Worm (Caenorhabditis elegans) whole organism, midembryonic: ENCODE results near the gene ins-35.

Source experiments
- T22C8.4 ChIP-seq: fragments of 200-800 bp; sonication (Bioruptor generic); IDR thresholded peaks from 2 replicates; pipeline ENCODE4 v1.3.6; 2022; ENCODE audit warnings: missing genetic modification characterization, missing compliant biosample characterization
- cog-1 ChIP-seq: sonication (generic microtip); optimal IDR thresholded peaks from 2 replicates; lab custom pipeline; 2016; ENCODE audit warnings: missing genetic modification characterization, missing compliant biosample characterization
- flt-1 ChIP-seq: fragments of 200-800 bp; sonication (Bioruptor generic); IDR thresholded peaks from 2 replicates; pipeline ENCODE4 v1.3.6; 2022; ENCODE audit warnings: missing genetic modification characterization, missing compliant biosample characterization
- klf-2 ChIP-seq: fragments of 200-800 bp; sonication (Bioruptor generic); conservative IDR thresholded peaks from 2 replicates; pipeline ENCODE4 v1.3.6; 2022; ENCODE audit warnings: missing genetic modification reagents, missing genetic modification characterization, missing compliant biosample characterization
- med-1 ChIP-seq: sonication (generic microtip); optimal IDR thresholded peaks from 2 replicates; lab custom pipeline; 2017; ENCODE audit warnings: missing genetic modification characterization, mild to moderate bottlenecking, missing compliant biosample characterization, antibody characterized with exemption, missing genetic modification reagents; ENCODE audit not compliant: insufficient read depth
- ref-1 ChIP-seq: fragments of 200-800 bp; sonication (Bioruptor generic); conservative IDR thresholded peaks from 2 replicates; pipeline ENCODE4 v1.3.6; 2022; ENCODE audit warnings: missing genetic modification reagents, missing genetic modification characterization, missing compliant biosample characterization
- tab-1 ChIP-seq: fragments of 200-800 bp; sonication (Bioruptor generic); IDR thresholded peaks from 2 replicates; pipeline ENCODE4 v1.3.6; 2022; ENCODE audit warnings: missing genetic modification characterization, missing compliant biosample characterization
- ztf-23 ChIP-seq: fragments of 200-800 bp; sonication (Bioruptor generic); IDR thresholded peaks from 2 replicates; pipeline ENCODE4 v1.3.6; 2022; ENCODE audit warnings: missing genetic modification reagents, missing genetic modification characterization, missing compliant biosample characterization
- ztf-29 ChIP-seq: fragments of 200-800 bp; sonication (Bioruptor generic); IDR thresholded peaks from 2 replicates; pipeline ENCODE4 v1.3.6; 2022; ENCODE audit warnings: missing genetic modification reagents, missing genetic modification characterization, missing compliant biosample characterization

ins-35 gene

ce11 chrV:20375236-20375635 is at the start of gene ins-35:
Gene ins-35, plus strand, starts transcription at chrV:20375536.
- no peak for TF ChIP-seq T22C8.4 (GFP tag; lab: Robert Waterston, UW)
- no peak for TF ChIP-seq med-1
- TF ChIP-seq cog-1 (tag; lab: Kevin White, UChicago): no peak
- TF ChIP-seq ztf-29 (GFP tag; lab: Robert Waterston, UW): no peak
- TF ChIP-seq ztf-23 (GFP tag; lab: Robert Waterston, UW): no peak
- no peak for TF ChIP-seq klf-2 (GFP tag; lab: Robert Waterston, UW)
- TF ChIP-seq tab-1 (GFP tag; lab: Robert Waterston, UW): no peak
- TF ChIP-seq flt-1 (GFP tag; lab: Robert Waterston, UW): no peak
- no peak for TF ChIP-seq ref-1 (GFP tag; lab: Robert Waterston, UW)

ce11 chrV:20335264-20335663 is 40.1 kb upstream of the ins-35 start, which contains the start of gene Y38H6A.5:
Gene Y38H6A.5, minus strand, starts transcription at chrV:20335364.
- TF ChIP-seq ztf-29 (GFP tag; lab: Robert Waterston, UW) (no peak), flt-1 (GFP tag; lab: Robert Waterston, UW) (no peak), klf-2 (GFP tag; lab: Robert Waterston, UW) (no peak), T22C8.4 (GFP tag; lab: Robert Waterston, UW) (no peak), cog-1 (tag; lab: Kevin White, UChicago) (no peak), med-1 (no peak)

ce11 chrV:20338020-20338419 is 37.3 kb upstream of the ins-35 start:
- no peak for TF ChIP-seq ztf-23 (GFP tag; lab: Robert Waterston, UW)
- no peak for TF ChIP-seq flt-1 (GFP tag; lab: Robert Waterston, UW)
- no peak for TF ChIP-seq tab-1 (GFP tag; lab: Robert Waterston, UW)
- no peak for TF ChIP-seq T22C8.4 (GFP tag; lab: Robert Waterston, UW)
- TF ChIP-seq med-1: no peak
- TF ChIP-seq cog-1 (tag; lab: Kevin White, UChicago): no peak
- no peak for TF ChIP-seq klf-2 (GFP tag; lab: Robert Waterston, UW)
- TF ChIP-seq ztf-29 (GFP tag; lab: Robert Waterston, UW): no peak

- TF ChIP-seq klf-2 (GFP tag; lab: Robert Waterston, UW) (no peak), ztf-29 (GFP tag; lab: Robert Waterston, UW) (no peak), ztf-23 (GFP tag; lab: Robert Waterston, UW) (no peak), ref-1 (GFP tag; lab: Robert Waterston, UW) (no peak), T22C8.4 (GFP tag; lab: Robert Waterston, UW) (no peak), med-1 (no peak), tab-1 (GFP tag; lab: Robert Waterston, UW) (no peak), cog-1 (tag; lab: Kevin White, UChicago) (no peak), flt-1 (GFP tag; lab: Robert Waterston, UW) (no peak)
Observed at ce11 chrV:20338870-20339269, 36.5 kb upstream of the ins-35 start.

ce11 chrV:20344889-20345288 is 30.4 kb upstream of the ins-35 start, which contains the start of gene Y38H6A.3:
Gene Y38H6A.3, plus strand, starts transcription at chrV:20345189.
- TF ChIP-seq klf-2 (GFP tag; lab: Robert Waterston, UW) (no peak), T22C8.4 (GFP tag; lab: Robert Waterston, UW) (no peak), ztf-29 (GFP tag; lab: Robert Waterston, UW) (no peak), cog-1 (tag; lab: Kevin White, UChicago) (no peak), ref-1 (GFP tag; lab: Robert Waterston, UW) (no peak), tab-1 (GFP tag; lab: Robert Waterston, UW) (no peak)

ce11 chrV:20347625-20348024 is 27.7 kb upstream of the ins-35 start:
- no peak for TF ChIP-seq klf-2 (GFP tag; lab: Robert Waterston, UW)
- TF ChIP-seq ztf-29 (GFP tag; lab: Robert Waterston, UW): no peak
- no peak for TF ChIP-seq flt-1 (GFP tag; lab: Robert Waterston, UW)
- no peak for TF ChIP-seq tab-1 (GFP tag; lab: Robert Waterston, UW)
- no peak for TF ChIP-seq T22C8.4 (GFP tag; lab: Robert Waterston, UW)
- TF ChIP-seq cog-1 (tag; lab: Kevin White, UChicago): no peak
- TF ChIP-seq ref-1 (GFP tag; lab: Robert Waterston, UW): no peak
- no peak for TF ChIP-seq ztf-23 (GFP tag; lab: Robert Waterston, UW)
- TF ChIP-seq med-1: no peak

ce11 chrV:20350382-20350781 is 25.0 kb upstream of the ins-35 start:
- TF ChIP-seq T22C8.4 (GFP tag; lab: Robert Waterston, UW) (no peak), klf-2 (GFP tag; lab: Robert Waterston, UW) (no peak), med-1 (no peak), flt-1 (GFP tag; lab: Robert Waterston, UW) (no peak), ref-1 (GFP tag; lab: Robert Waterston, UW) (no peak), ztf-29 (GFP tag; lab: Robert Waterston, UW) (no peak), tab-1 (GFP tag; lab: Robert Waterston, UW) (no peak), cog-1 (tag; lab: Kevin White, UChicago) (no peak), ztf-23 (GFP tag; lab: Robert Waterston, UW) (no peak)

ce11 chrV:20351195-20351594 is 24.1 kb upstream of the ins-35 start, which contains the start of gene K02E2.1:
Gene K02E2.1, plus strand, starts transcription at chrV:20351495.
- TF ChIP-seq T22C8.4 (GFP tag; lab: Robert Waterston, UW) (no peak), klf-2 (GFP tag; lab: Robert Waterston, UW) (no peak), cog-1 (tag; lab: Kevin White, UChicago) (no peak)

- TF ChIP-seq ref-1 (GFP tag; lab: Robert Waterston, UW): no peak
- no peak for TF ChIP-seq med-1
- TF ChIP-seq klf-2 (GFP tag; lab: Robert Waterston, UW): no peak
- no peak for TF ChIP-seq tab-1 (GFP tag; lab: Robert Waterston, UW)
- TF ChIP-seq T22C8.4 (GFP tag; lab: Robert Waterston, UW): no peak
- TF ChIP-seq ztf-29 (GFP tag; lab: Robert Waterston, UW): no peak
- TF ChIP-seq cog-1 (tag; lab: Kevin White, UChicago): no peak
- no peak for TF ChIP-seq flt-1 (GFP tag; lab: Robert Waterston, UW)
- TF ChIP-seq ztf-23 (GFP tag; lab: Robert Waterston, UW): no peak
Observed at ce11 chrV:20356472-20356871, 18.9 kb upstream of the ins-35 start, which contains the start of gene grd-11. Gene grd-11, plus strand, starts transcription at chrV:20356772.
